Worm (Caenorhabditis elegans) whole organism, L2 larva: ENCODE measurements around the gene ZK813.4.

ENCODE experiments used
- mbf-1 ChIP-seq: sonication (generic microtip); optimal IDR thresholded peaks from 2 replicates; lab custom pipeline; 2017; ENCODE audit warnings: missing biosample characterization, missing genetic modification characterization
- mdl-1 ChIP-seq, 2 experiments: fragments of 150-350 bp in 1 of 2; sonication (generic microtip) in 1 of 2; optimal IDR thresholded peaks; 2 replicates each; lab custom pipeline; 2017; ENCODE audit warnings: missing biosample characterization in 2 of 2, missing genetic modification characterization in 2 of 2

ce11 chrX:3453870-3454269, 23.9 kb upstream of the ZK813.4 start:
- TF ChIP-seq mbf-1 (no peak), mdl-1 (tag; optimal IDR thresholded peaks at IDR 0.05; lab: Kevin White, UChicago) (no peak)
